Worm (Caenorhabditis elegans): ENCODE data around the gene aqp-1.

DNA sequence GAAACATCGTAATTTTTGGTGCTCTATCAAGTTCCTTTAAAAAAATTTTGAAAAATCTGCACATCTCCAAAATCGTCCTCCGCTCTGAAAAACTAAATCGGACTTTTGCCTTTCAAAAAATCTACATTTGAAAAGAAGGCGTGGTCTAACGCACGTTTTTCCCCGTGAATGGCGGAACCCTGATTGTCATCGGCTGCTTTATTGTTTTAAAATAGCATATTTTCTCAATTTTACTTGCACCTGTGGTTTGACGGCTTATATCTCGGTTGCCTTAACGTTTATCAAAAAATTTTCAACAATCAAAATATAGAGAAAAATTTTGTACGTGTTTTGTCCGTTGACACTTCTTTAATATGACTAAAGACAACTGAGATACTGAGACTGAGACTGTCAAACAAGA is 6.2 kb downstream of the aqp-1 start:
- TF ChIP-seq nhr-237 (tag; optimal IDR thresholded peaks at IDR 0.05): no peak
- no peak for TF ChIP-seq ceh-28 (tag; optimal IDR thresholded peaks at IDR 0.05)
- no peak for TF ChIP-seq elt-2 (tag; optimal IDR thresholded peaks at IDR 0.05)

Measured in whole organism, L3 larva.